Worm (Caenorhabditis elegans): ENCODE results near the gene C02B10.4.

DNA sequence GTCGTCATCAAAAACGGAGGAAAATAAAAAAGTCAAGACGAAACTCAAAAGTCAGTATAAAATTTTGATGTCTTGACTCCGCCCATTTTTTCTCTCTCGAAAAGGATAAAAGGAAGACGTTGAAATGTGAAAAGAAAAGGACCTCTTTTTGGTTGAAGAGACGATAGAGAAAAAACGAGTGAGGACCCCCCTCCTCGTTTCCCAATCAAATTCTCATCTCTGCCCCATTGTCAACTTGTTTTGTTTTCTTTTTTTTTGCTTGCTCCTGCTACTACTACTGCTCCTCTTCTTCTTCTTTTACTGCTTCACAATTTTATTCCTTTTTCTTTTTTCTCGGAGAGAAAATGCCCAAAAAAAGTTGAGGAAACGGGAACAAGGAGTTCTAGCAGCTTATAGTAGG lies 46.4 kb downstream of the C02B10.4 start:
- TF ChIP-seq unc-120 (tag; optimal IDR thresholded peaks at IDR 0.05; ENCODE audit: poor library complexity, severe bottlenecking) (no peak), ztf-11 (tag; optimal IDR thresholded peaks at IDR 0.05) (no peak), ceh-39 (tag; optimal IDR thresholded peaks at IDR 0.05) (no peak), elt-1 (tag; optimal IDR thresholded peaks at IDR 0.05; ENCODE audit: borderline replicate concordance, insufficient read depth) (no peak), cnd-1 (tag; optimal IDR thresholded peaks at IDR 0.05) (no peak), snpc-4 (tag; optimal IDR thresholded peaks at IDR 0.05) (no peak), unc-39 (tag; optimal IDR thresholded peaks at IDR 0.05) (no peak), mep-1 (tag; optimal IDR thresholded peaks at IDR 0.05) (no peak), mab-5 (tag; optimal IDR thresholded peaks at IDR 0.05) (no peak), tbx-8 (GFP tag; optimal IDR thresholded peaks at IDR 0.05) (no peak), nhr-76 (tag; optimal IDR thresholded peaks at IDR 0.05) (no peak), elt-3 (tag; optimal IDR thresholded peaks at IDR 0.05) (no peak), ham-2 (GFP tag; optimal IDR thresholded peaks at IDR 0.05) (no peak)

Data from whole organism, mixed stage, embryonic.